Worm (Caenorhabditis elegans) whole organism, L4 larva: ENCODE data around the gene K11D12.11.

Source experiments
- aly-2 ChIP-seq: sonication (generic microtip); optimal IDR thresholded peaks from 2 replicates; lab custom pipeline; 2018; ENCODE audit warnings: missing biosample characterization, missing genetic modification characterization
- lir-3 ChIP-seq: sonication (generic microtip); optimal IDR thresholded peaks from 2 replicates; lab custom pipeline; 2016; ENCODE audit warnings: mild to moderate bottlenecking, missing genetic modification characterization, missing compliant biosample characterization
- mxl-3 ChIP-seq: fragments of 200-800 bp; sonication (Bioruptor generic); optimal IDR thresholded peaks from 2 replicates; lab custom pipeline; 2018; ENCODE audit warnings: mild to moderate bottlenecking, missing genetic modification characterization, missing compliant biosample characterization
- nhr-237 ChIP-seq: sonication (generic microtip); optimal IDR thresholded peaks from 2 replicates; lab custom pipeline; 2017; ENCODE audit warnings: missing biosample characterization, missing genetic modification characterization
- nhr-41 ChIP-seq: fragments of 200-800 bp; sonication (Bioruptor generic); IDR thresholded peaks from 2 replicates; pipeline ENCODE4 v1.3.6; 2022; ENCODE audit warnings: missing genetic modification reagents, missing genetic modification characterization, missing compliant biosample characterization
- unc-130 ChIP-seq: sonication (generic microtip); optimal IDR thresholded peaks from 2 replicates; lab custom pipeline; 2016; ENCODE audit warnings: missing genetic modification reagents, missing genetic modification characterization, missing compliant biosample characterization
- unc-62 ChIP-seq, 3 experiments: fragments of 150-350 bp in 1 of 3; sonication (generic microtip); optimal IDR thresholded peaks in 2 of 3; peaks in 1 of 3; 1 replicate in 1 of 3; 2 replicates in 2 of 3; lab custom pipeline; 2014 to 2017; ENCODE audit warnings: missing biosample characterization in 3 of 3, missing genetic modification characterization in 3 of 3, missing genetic modification reagents in 3 of 3, missing genotype in 1 of 3

ce11 chrV:5069440-5069839 is 30.0 kb upstream of the K11D12.11 start, which contains the start of gene Y58A7A.1:
- TF ChIP-seq aly-2 (tag; lab: Kevin White, UChicago) (no peak), nhr-237 (no peak), lir-3 (tag; lab: Kevin White, UChicago) (no peak), unc-130 (GFP tag; lab: Kevin White, UChicago) (no peak), unc-62 (GFP tag; optimal IDR thresholded peaks at IDR 0.05 in 1 of 2; lab: Kevin White, UChicago) (no peak), unc-62 (tag; optimal IDR thresholded peaks at IDR 0.05; lab: Kevin White, UChicago) (no peak), mxl-3 (GFP tag; lab: Kevin White, UChicago) (no peak), nhr-41 (GFP tag; lab: Robert Waterston, UW) (no peak)
